Worm (Caenorhabditis elegans) whole organism, late embryonic: ENCODE results near the gene drr-1.

ENCODE experiments used
- C38D4.7 ChIP-seq: fragments of 200-800 bp; sonication (Bioruptor generic); optimal IDR thresholded peaks from 2 replicates; lab custom pipeline; 2018; ENCODE audit warnings: mild to moderate bottlenecking, missing genetic modification characterization, moderate library complexity, missing compliant biosample characterization
- F13H6.1 ChIP-seq: sonication (generic microtip); optimal IDR thresholded peaks from 2 replicates; lab custom pipeline; 2016; ENCODE audit warnings: missing genetic modification characterization, missing compliant biosample characterization
- K02D7.2 ChIP-seq: sonication (generic microtip); optimal IDR thresholded peaks from 2 replicates; lab custom pipeline; 2017; ENCODE audit warnings: mild to moderate bottlenecking, missing genetic modification characterization, missing compliant biosample characterization
- ama-1 ChIP-seq: fragments of 150-350 bp; optimal IDR thresholded peaks from 2 replicates; lab custom pipeline; 2014
- ceh-18 ChIP-seq: sonication (generic microtip); optimal IDR thresholded peaks from 2 replicates; lab custom pipeline; 2016; ENCODE audit warnings: missing genetic modification characterization, missing compliant biosample characterization
- ceh-19 ChIP-seq: fragments of 200-800 bp; sonication (Bioruptor generic); optimal IDR thresholded peaks from 2 replicates; lab custom pipeline; 2018; ENCODE audit warnings: mild to moderate bottlenecking, missing genetic modification characterization, missing compliant biosample characterization
- ceh-2 ChIP-seq: sonication (generic microtip); optimal IDR thresholded peaks from 2 replicates; lab custom pipeline; 2016; ENCODE audit warnings: missing genotype, missing genetic modification characterization, missing compliant biosample characterization
- ceh-22 ChIP-seq: sonication (generic microtip); optimal IDR thresholded peaks from 2 replicates; lab custom pipeline; 2017; ENCODE audit warnings: missing biosample characterization, missing genetic modification characterization
- ceh-24 ChIP-seq: sonication (generic microtip); optimal IDR thresholded peaks from 2 replicates; lab custom pipeline; 2016; ENCODE audit warnings: mild to moderate bottlenecking, missing genetic modification characterization, missing compliant biosample characterization
- ceh-30 ChIP-seq: fragments of 150-350 bp; optimal IDR thresholded peaks from 2 replicates; lab custom pipeline; 2014; ENCODE audit warnings: missing biosample characterization, missing genetic modification characterization
- ceh-34 ChIP-seq: sonication (generic microtip); optimal IDR thresholded peaks from 2 replicates; lab custom pipeline; 2016; ENCODE audit warnings: mild to moderate bottlenecking, missing genetic modification characterization, missing compliant biosample characterization
- ceh-45 ChIP-seq: fragments of 200-800 bp; sonication (Bioruptor generic); IDR thresholded peaks from 2 replicates; pipeline ENCODE4 v1.3.6; 2022; ENCODE audit warnings: missing genetic modification reagents, missing genetic modification characterization, missing compliant biosample characterization
- ceh-48 ChIP-seq: sonication (generic microtip); optimal IDR thresholded peaks from 2 replicates; lab custom pipeline; 2016; ENCODE audit warnings: missing genetic modification characterization, inconsistent platforms, missing compliant biosample characterization
- ceh-9 ChIP-seq: sonication (generic microtip); optimal IDR thresholded peaks from 2 replicates; lab custom pipeline; 2016; ENCODE audit warnings: mild to moderate bottlenecking, missing genetic modification characterization, inconsistent platforms, missing compliant biosample characterization
- dve-1 ChIP-seq: sonication (generic microtip); optimal IDR thresholded peaks from 2 replicates; lab custom pipeline; 2017; ENCODE audit warnings: antibody characterized with exemption, mild to moderate bottlenecking, missing genetic modification characterization, missing compliant biosample characterization
- elt-4 ChIP-seq: sonication (generic microtip); optimal IDR thresholded peaks from 2 replicates; lab custom pipeline; 2016; ENCODE audit warnings: missing genetic modification characterization, missing compliant biosample characterization
- ets-4 ChIP-seq: sonication (generic microtip); optimal IDR thresholded peaks from 2 replicates; lab custom pipeline; 2016; ENCODE audit warnings: missing genetic modification characterization, missing compliant biosample characterization
- eyg-1 ChIP-seq: sonication (generic microtip); optimal IDR thresholded peaks from 2 replicates; lab custom pipeline; 2016; ENCODE audit warnings: missing genotype, missing genetic modification characterization, missing compliant biosample characterization
- fax-1 ChIP-seq: sonication (generic microtip); optimal IDR thresholded peaks from 2 replicates; lab custom pipeline; 2016; ENCODE audit warnings: missing genotype, missing genetic modification characterization, missing compliant biosample characterization
- fkh-10 ChIP-seq: fragments of 150-350 bp; optimal IDR thresholded peaks from 2 replicates; lab custom pipeline; 2014; ENCODE audit warnings: missing biosample characterization, missing genetic modification reagents, missing genetic modification characterization
- fkh-6 ChIP-seq: sonication (generic microtip); optimal IDR thresholded peaks from 2 replicates; lab custom pipeline; 2016; ENCODE audit warnings: missing genetic modification characterization, missing compliant biosample characterization
- gmeb-2 ChIP-seq: sonication (generic microtip); optimal IDR thresholded peaks from 2 replicates; lab custom pipeline; 2016; ENCODE audit warnings: missing genetic modification characterization, inconsistent platforms, missing compliant biosample characterization
- hlh-13 ChIP-seq: fragments of 200-800 bp; sonication (Bioruptor generic); optimal IDR thresholded peaks from 2 replicates; lab custom pipeline; 2018; ENCODE audit warnings: mild to moderate bottlenecking, missing genetic modification characterization, missing compliant biosample characterization
- hlh-15 ChIP-seq: sonication (generic microtip); optimal IDR thresholded peaks from 2 replicates; lab custom pipeline; 2016; ENCODE audit warnings: missing genetic modification characterization, missing compliant biosample characterization
- hlh-30 ChIP-seq: sonication (generic microtip); optimal IDR thresholded peaks from 2 replicates; lab custom pipeline; 2017; ENCODE audit warnings: antibody characterized with exemption, missing genetic modification characterization, missing compliant biosample characterization; ENCODE audit not compliant: insufficient read depth
- madf-2 ChIP-seq: sonication (generic microtip); optimal IDR thresholded peaks from 2 replicates; lab custom pipeline; 2017; ENCODE audit warnings: missing genetic modification characterization, missing compliant biosample characterization
- mec-3 ChIP-seq: sonication (generic microtip); optimal IDR thresholded peaks from 2 replicates; lab custom pipeline; 2016; ENCODE audit warnings: borderline replicate concordance, missing genetic modification characterization, missing compliant biosample characterization
- nfya-1 ChIP-seq: sonication (generic microtip); optimal IDR thresholded peaks from 2 replicates; lab custom pipeline; 2017; ENCODE audit warnings: missing genetic modification characterization, mild to moderate bottlenecking, missing compliant biosample characterization, antibody characterized with exemption, moderate library complexity
- nhr-11 ChIP-seq: fragments of 150-350 bp; optimal IDR thresholded peaks from 2 replicates; lab custom pipeline; 2014; ENCODE audit warnings: missing biosample characterization, missing genetic modification characterization
- pat-9 ChIP-seq: fragments of 200-800 bp; sonication (Bioruptor generic); optimal IDR thresholded peaks from 2 replicates; lab custom pipeline; 2018; ENCODE audit warnings: mild to moderate bottlenecking, missing genetic modification characterization, moderate library complexity, missing compliant biosample characterization
- pax-1 ChIP-seq: fragments of 150-350 bp; optimal IDR thresholded peaks from 2 replicates; lab custom pipeline; 2014; ENCODE audit warnings: missing biosample characterization, missing genetic modification characterization
- pha-4 ChIP-seq: fragments of 150-350 bp; optimal IDR thresholded peaks from 2 replicates; lab custom pipeline; 2018; ENCODE audit warnings: missing biosample characterization, missing genetic modification reagents, missing genetic modification characterization
- pqm-1 ChIP-seq: sonication (generic microtip); optimal IDR thresholded peaks from 2 replicates; lab custom pipeline; 2016; ENCODE audit warnings: missing genetic modification characterization, missing compliant biosample characterization
- pros-1 ChIP-seq: fragments of 150-350 bp; optimal IDR thresholded peaks from 2 replicates; lab custom pipeline; 2014; ENCODE audit warnings: missing biosample characterization, missing genetic modification reagents, missing genetic modification characterization
- sdc-2 ChIP-seq: sonication (generic microtip); optimal IDR thresholded peaks from 2 replicates; lab custom pipeline; 2016; ENCODE audit warnings: missing genotype, missing genetic modification characterization, missing compliant biosample characterization
- tbx-7 ChIP-seq: sonication (generic microtip); optimal IDR thresholded peaks from 2 replicates; lab custom pipeline; 2016; ENCODE audit warnings: missing genotype, missing genetic modification characterization, missing compliant biosample characterization
- unc-3 ChIP-seq, 2 experiments: fragments of 200-800 bp in 1 of 2; sonication (Bioruptor generic) in 1 of 2; sonication (generic microtip) in 1 of 2; conservative IDR thresholded peaks in 1 of 2; optimal IDR thresholded peaks in 1 of 2; 2 replicates each; pipeline versions ENCODE4 v1.3.6 to Lab custom; 2016 to 2022; ENCODE audit warnings: missing compliant biosample characterization in 2 of 2, missing genetic modification characterization in 2 of 2, missing genetic modification reagents in 1 of 2
- unc-42 ChIP-seq: sonication (generic microtip); optimal IDR thresholded peaks from 2 replicates; lab custom pipeline; 2016; ENCODE audit warnings: missing genotype, missing genetic modification characterization, missing compliant biosample characterization
- unc-55 ChIP-seq: sonication (generic microtip); optimal IDR thresholded peaks from 2 replicates; lab custom pipeline; 2017; ENCODE audit warnings: missing biosample characterization, missing genetic modification reagents, missing genetic modification characterization
- unc-86 ChIP-seq: sonication (generic microtip); optimal IDR thresholded peaks from 2 replicates; lab custom pipeline; 2016; ENCODE audit warnings: missing genetic modification characterization, missing compliant biosample characterization

The drr-1 gene

ce11 chrII:13503653-13504052 is 8.0 kb upstream of the drr-1 start, which contains the start of gene F54F11.1:
Gene F54F11.1, plus strand, starts transcription at chrII:13503953.
- no peak for TF ChIP-seq ceh-34 (tag; lab: Kevin White, UChicago)
- TF ChIP-seq pax-1 (tag; lab: Kevin White, UChicago) = no peak
- no peak for TF ChIP-seq pat-9 (tag; lab: Kevin White, UChicago)
- TF ChIP-seq hlh-15 (tag; lab: Kevin White, UChicago) = no peak
- TF ChIP-seq ets-4 (tag; lab: Kevin White, UChicago) = no peak
- no peak for TF ChIP-seq tbx-7 (tag; lab: Kevin White, UChicago)
- no peak for TF ChIP-seq unc-3 (GFP tag; conservative IDR thresholded peaks at IDR 0.05; lab: Robert Waterston, UW)
- TF ChIP-seq unc-3 (tag; optimal IDR thresholded peaks at IDR 0.05; lab: Kevin White, UChicago) = no peak
- no peak for TF ChIP-seq elt-4
- TF ChIP-seq hlh-13 = no peak
- TF ChIP-seq madf-2 (tag; lab: Kevin White, UChicago) = no peak
- no peak for TF ChIP-seq pqm-1 (tag; lab: Kevin White, UChicago)

- TF ChIP-seq nhr-11 = no peak
- no peak for TF ChIP-seq K02D7.2 (tag; lab: Kevin White, UChicago)
- TF ChIP-seq ceh-9 (tag; lab: Kevin White, UChicago) = no peak
- no peak for TF ChIP-seq dve-1
- TF ChIP-seq pat-9 (tag; lab: Kevin White, UChicago) = no peak
- TF ChIP-seq ceh-19 (GFP tag; lab: Kevin White, UChicago) = no peak
- TF ChIP-seq ceh-2 (tag; lab: Kevin White, UChicago) = no peak
- no peak for TF ChIP-seq fkh-10 (GFP tag; lab: Kevin White, UChicago)
- TF ChIP-seq F13H6.1 = no peak
- TF ChIP-seq ceh-30 (tag; lab: Kevin White, UChicago) = no peak
- TF ChIP-seq ama-1 = no peak
- no peak for TF ChIP-seq fkh-6
- no peak for TF ChIP-seq hlh-30 (tag; lab: Kevin White, UChicago)
- TF ChIP-seq pha-4 (tag; lab: Kevin White, UChicago) = no peak
- no peak for TF ChIP-seq unc-42 (tag; lab: Kevin White, UChicago)
- TF ChIP-seq nfya-1 = no peak
- no peak for TF ChIP-seq sdc-2
- no peak for TF ChIP-seq unc-86
- no peak for TF ChIP-seq eyg-1
Observed at ce11 chrII:13501575-13501974, 5.9 kb upstream of the drr-1 start, which contains the start of gene F45H10.5. Gene F45H10.5, plus strand, starts transcription at chrII:13501875.

- TF ChIP-seq ceh-18 (tag; lab: Kevin White, UChicago) (peak; percentile 56), ama-1 (no peak), unc-55 (GFP tag; lab: Kevin White, UChicago) (peak; percentile 98), ceh-22 (tag; lab: Kevin White, UChicago) (no peak), nfya-1 (peak; percentile 10)
Observed at ce11 chrII:13500582-13500981, 4.9 kb upstream of the drr-1 start.

- TF ChIP-seq ceh-18 (tag; lab: Kevin White, UChicago) (no peak), pat-9 (tag; lab: Kevin White, UChicago) (no peak), unc-42 (tag; lab: Kevin White, UChicago) (peak; percentile 68), nfya-1 (peak; percentile 9)
Observed at ce11 chrII:13494762-13495161, 938 bp downstream of the drr-1 start.

- TF ChIP-seq mec-3 (tag; lab: Kevin White, UChicago) = no peak
- TF ChIP-seq ceh-34 (tag; lab: Kevin White, UChicago) = no peak
- no peak for TF ChIP-seq ceh-24 (tag; lab: Kevin White, UChicago)
- TF ChIP-seq gmeb-2 (tag; lab: Kevin White, UChicago) = no peak
- TF ChIP-seq K02D7.2 (tag; lab: Kevin White, UChicago) = no peak
- TF ChIP-seq nhr-11 = no peak
- TF ChIP-seq F13H6.1 = no peak
- no peak for TF ChIP-seq ceh-48 (tag; lab: Kevin White, UChicago)
- no peak for TF ChIP-seq ceh-30 (tag; lab: Kevin White, UChicago)
- TF ChIP-seq C38D4.7 (GFP tag; lab: Kevin White, UChicago) = no peak
- TF ChIP-seq pros-1 (tag; lab: Kevin White, UChicago) = no peak
- no peak for TF ChIP-seq ceh-45
- no peak for TF ChIP-seq fax-1
- TF ChIP-seq unc-86 = no peak
- TF ChIP-seq, all 69 proteins: peak for 0
Observed at ce11 chrII:13494175-13494650, 1.5 kb downstream of the drr-1 start, which contains the start of gene ndua-7. Gene ndua-7, minus strand, starts transcription at chrII:13494600.
